Fruit fly (Drosophila melanogaster) whole organism, prepupa: Measurements from ENCODE around the gene CG31103.
A peak's percentile ranks its signal among the peaks of the same experiment; 100 is the strongest.

Experiments
- Blimp-1 ChIP-seq: fragments of 200-800 bp; sonication (Bioruptor generic); optimal IDR thresholded peaks from 3 replicates; lab custom pipeline; 2017; ENCODE audit warnings: missing biosample characterization, missing genetic modification characterization, mild to moderate bottlenecking, moderate library complexity, missing genetic modification reagents
- CG10669 ChIP-seq: fragments of 200-800 bp; sonication (Bioruptor generic); optimal IDR thresholded peaks from 3 replicates; lab custom pipeline; 2018; ENCODE audit warnings: missing biosample characterization, mild to moderate bottlenecking, missing genetic modification characterization, moderate library complexity
- CG11902 ChIP-seq: fragments of 200-800 bp; sonication (Bioruptor generic); optimal IDR thresholded peaks from 3 replicates; lab custom pipeline; 2016; ENCODE audit warnings: missing biosample characterization, missing genetic modification characterization
- CG3032 ChIP-seq: fragments of 200-800 bp; optimal IDR thresholded peaks from 2 replicates; lab custom pipeline; 2019; ENCODE audit warnings: missing biosample characterization, mild to moderate bottlenecking, missing genetic modification characterization, moderate library complexity
- CG31627 ChIP-seq: fragments of 200-800 bp; sonication (Bioruptor generic); optimal IDR thresholded peaks from 3 replicates; lab custom pipeline; 2016; ENCODE audit warnings: missing biosample characterization, missing genetic modification characterization
- CG32006 ChIP-seq: fragments of 200-800 bp; sonication (Bioruptor generic); optimal IDR thresholded peaks from 3 replicates; lab custom pipeline; 2017; ENCODE audit warnings: missing biosample characterization, mild to moderate bottlenecking, missing genetic modification characterization
- CG34406 ChIP-seq: fragments of 200-800 bp; sonication (Bioruptor generic); optimal IDR thresholded peaks from 3 replicates; lab custom pipeline; 2016; ENCODE audit warnings: missing biosample characterization, missing genetic modification characterization
- CG3919 ChIP-seq: fragments of 200-800 bp; sonication (Bioruptor generic); optimal IDR thresholded peaks from 3 replicates; lab custom pipeline; 2016; ENCODE audit warnings: missing biosample characterization, missing genetic modification characterization
- CG4318 ChIP-seq: fragments of 200-800 bp; sonication (Bioruptor generic); optimal IDR thresholded peaks from 3 replicates; lab custom pipeline; 2017; ENCODE audit warnings: missing biosample characterization, mild to moderate bottlenecking, missing genetic modification characterization
- CG6792 ChIP-seq: fragments of 200-800 bp; sonication (Bioruptor generic); optimal IDR thresholded peaks from 3 replicates; lab custom pipeline; 2016; ENCODE audit warnings: missing biosample characterization, missing genetic modification characterization
- CG6808 ChIP-seq: fragments of 200-800 bp; sonication (Bioruptor generic); optimal IDR thresholded peaks from 3 replicates; lab custom pipeline; 2017; ENCODE audit warnings: missing biosample characterization, missing genetic modification characterization, mild to moderate bottlenecking, moderate library complexity, missing genetic modification reagents
- CG6854 ChIP-seq: fragments of 200-800 bp; sonication (Bioruptor generic); optimal IDR thresholded peaks from 2 replicates; lab custom pipeline; 2017; ENCODE audit warnings: missing biosample characterization, mild to moderate bottlenecking, missing genetic modification characterization
- CG8119 ChIP-seq: fragments of 200-800 bp; sonication (Bioruptor generic); IDR thresholded peaks from 3 replicates; pipeline ENCODE4 v1.3.6; 2022; ENCODE audit warnings: missing biosample characterization, missing genetic modification characterization
- CG8319 ChIP-seq: fragments of 200-800 bp; sonication (Bioruptor generic); optimal IDR thresholded peaks from 3 replicates; lab custom pipeline; 2016; ENCODE audit warnings: missing biosample characterization, missing genetic modification characterization
- CG8632 ChIP-seq: fragments of 200-800 bp; sonication (Bioruptor generic); optimal IDR thresholded peaks from 3 replicates; lab custom pipeline; 2016; ENCODE audit warnings: missing biosample characterization, missing genetic modification characterization
- CG9139 ChIP-seq: fragments of 200-800 bp; sonication (Bioruptor generic); optimal IDR thresholded peaks from 3 replicates; lab custom pipeline; 2017; ENCODE audit warnings: missing biosample characterization, mild to moderate bottlenecking, missing genetic modification characterization
- Eip75B ChIP-seq: fragments of 200-800 bp; sonication (Bioruptor generic); optimal IDR thresholded peaks from 3 replicates; lab custom pipeline; 2016; ENCODE audit warnings: missing biosample characterization, missing genetic modification characterization
- Eip78C ChIP-seq: fragments of 200-800 bp; sonication (Bioruptor generic); peaks from one replicate; lab custom pipeline; 2016; ENCODE audit warnings: missing biosample characterization, missing genetic modification characterization
- Ets21C ChIP-seq: fragments of 200-800 bp; sonication (Bioruptor generic); optimal IDR thresholded peaks from 3 replicates; lab custom pipeline; 2016; ENCODE audit warnings: missing biosample characterization, missing genetic modification characterization
- Gug ChIP-seq: fragments of 200-800 bp; sonication (Bioruptor generic); IDR thresholded peaks from 2 replicates; pipeline ENCODE4 v1.3.6; 2022; ENCODE audit warnings: missing biosample characterization, missing genetic modification characterization
- Hr38 ChIP-seq: sonication (Bioruptor generic); optimal IDR thresholded peaks from 2 replicates; lab custom pipeline; 2016; ENCODE audit warnings: missing biosample characterization, missing genetic modification characterization
- Hr39 ChIP-seq: fragments of 200-800 bp; sonication (Bioruptor generic); optimal IDR thresholded peaks from 2 replicates; lab custom pipeline; 2016; ENCODE audit warnings: missing biosample characterization, missing genetic modification characterization
- Hr4 ChIP-seq: fragments of 200-800 bp; sonication (Bioruptor generic); optimal IDR thresholded peaks from 3 replicates; lab custom pipeline; 2016; ENCODE audit warnings: missing biosample characterization, missing genetic modification characterization
- Met ChIP-seq: fragments of 200-800 bp; sonication (Bioruptor generic); optimal IDR thresholded peaks from 3 replicates; lab custom pipeline; 2016; ENCODE audit warnings: missing biosample characterization, missing genetic modification characterization
- Smox ChIP-seq: fragments of 200-800 bp; sonication (Bioruptor generic); optimal IDR thresholded peaks from 3 replicates; lab custom pipeline; 2016; ENCODE audit warnings: missing biosample characterization, missing genetic modification characterization
- Sox14 ChIP-seq: fragments of 200-800 bp; sonication (Bioruptor generic); optimal IDR thresholded peaks from 3 replicates; lab custom pipeline; 2016; ENCODE audit warnings: missing biosample characterization, missing genetic modification characterization
- achi ChIP-seq: fragments of 200-800 bp; sonication (Bioruptor generic); optimal IDR thresholded peaks from 3 replicates; lab custom pipeline; 2016; ENCODE audit warnings: missing biosample characterization, missing genetic modification characterization
- acj6 ChIP-seq: fragments of 200-800 bp; sonication (Bioruptor generic); optimal IDR thresholded peaks from 3 replicates; lab custom pipeline; 2016; ENCODE audit warnings: missing biosample characterization, missing genetic modification characterization
- cyc ChIP-seq: fragments of 200-800 bp; sonication (Bioruptor generic); optimal IDR thresholded peaks from 3 replicates; lab custom pipeline; 2016; ENCODE audit warnings: missing biosample characterization, missing genetic modification characterization
- dac ChIP-seq: fragments of 200-800 bp; sonication (Bioruptor generic); optimal IDR thresholded peaks from 2 replicates; lab custom pipeline; 2017; ENCODE audit warnings: missing biosample characterization, mild to moderate bottlenecking, missing genetic modification characterization
- dsx ChIP-seq: fragments of 200-800 bp; optimal IDR thresholded peaks from 3 replicates; lab custom pipeline; 2019; ENCODE audit warnings: missing biosample characterization, mild to moderate bottlenecking, missing genetic modification characterization, moderate library complexity; ENCODE audit not compliant: poor library complexity, severe bottlenecking
- esn ChIP-seq: fragments of 200-800 bp; sonication (Bioruptor generic); optimal IDR thresholded peaks from 2 replicates; lab custom pipeline; 2016; ENCODE audit warnings: missing biosample characterization, mild to moderate bottlenecking, missing genetic modification characterization, moderate library complexity
- fkh ChIP-seq: fragments of 200-800 bp; sonication (Bioruptor generic); optimal IDR thresholded peaks from 3 replicates; lab custom pipeline; 2017; ENCODE audit warnings: missing biosample characterization, mild to moderate bottlenecking, missing genetic modification characterization, moderate library complexity
- lz ChIP-seq: fragments of 200-800 bp; sonication (Bioruptor generic); optimal IDR thresholded peaks from 3 replicates; lab custom pipeline; 2016; ENCODE audit warnings: missing biosample characterization, missing genetic modification characterization
- net ChIP-seq: fragments of 200-800 bp; sonication (Bioruptor generic); optimal IDR thresholded peaks from 3 replicates; lab custom pipeline; 2016; ENCODE audit warnings: missing biosample characterization, missing genetic modification characterization
- pdm3 ChIP-seq: fragments of 200-800 bp; sonication (Bioruptor generic); optimal IDR thresholded peaks from 3 replicates; lab custom pipeline; 2016; ENCODE audit warnings: missing biosample characterization, missing genetic modification characterization
- spab ChIP-seq: fragments of 200-800 bp; sonication (Bioruptor generic); optimal IDR thresholded peaks from 2 replicates; lab custom pipeline; 2017; ENCODE audit warnings: missing biosample characterization, mild to moderate bottlenecking, missing genetic modification characterization, missing genetic modification reagents
- svp ChIP-seq: fragments of 200-800 bp; sonication (Bioruptor generic); peaks from one replicate; lab custom pipeline; 2016; ENCODE audit warnings: missing biosample characterization, missing genetic modification characterization
- topi ChIP-seq: fragments of 200-800 bp; sonication (Bioruptor generic); optimal IDR thresholded peaks from 3 replicates; lab custom pipeline; 2016; ENCODE audit warnings: missing biosample characterization, missing genetic modification characterization
- vri ChIP-seq: fragments of 200-800 bp; sonication (Bioruptor generic); optimal IDR thresholded peaks from 3 replicates; lab custom pipeline; 2016; ENCODE audit warnings: missing biosample characterization, mild to moderate bottlenecking, missing genetic modification characterization

Gene CG31103

DNA sequence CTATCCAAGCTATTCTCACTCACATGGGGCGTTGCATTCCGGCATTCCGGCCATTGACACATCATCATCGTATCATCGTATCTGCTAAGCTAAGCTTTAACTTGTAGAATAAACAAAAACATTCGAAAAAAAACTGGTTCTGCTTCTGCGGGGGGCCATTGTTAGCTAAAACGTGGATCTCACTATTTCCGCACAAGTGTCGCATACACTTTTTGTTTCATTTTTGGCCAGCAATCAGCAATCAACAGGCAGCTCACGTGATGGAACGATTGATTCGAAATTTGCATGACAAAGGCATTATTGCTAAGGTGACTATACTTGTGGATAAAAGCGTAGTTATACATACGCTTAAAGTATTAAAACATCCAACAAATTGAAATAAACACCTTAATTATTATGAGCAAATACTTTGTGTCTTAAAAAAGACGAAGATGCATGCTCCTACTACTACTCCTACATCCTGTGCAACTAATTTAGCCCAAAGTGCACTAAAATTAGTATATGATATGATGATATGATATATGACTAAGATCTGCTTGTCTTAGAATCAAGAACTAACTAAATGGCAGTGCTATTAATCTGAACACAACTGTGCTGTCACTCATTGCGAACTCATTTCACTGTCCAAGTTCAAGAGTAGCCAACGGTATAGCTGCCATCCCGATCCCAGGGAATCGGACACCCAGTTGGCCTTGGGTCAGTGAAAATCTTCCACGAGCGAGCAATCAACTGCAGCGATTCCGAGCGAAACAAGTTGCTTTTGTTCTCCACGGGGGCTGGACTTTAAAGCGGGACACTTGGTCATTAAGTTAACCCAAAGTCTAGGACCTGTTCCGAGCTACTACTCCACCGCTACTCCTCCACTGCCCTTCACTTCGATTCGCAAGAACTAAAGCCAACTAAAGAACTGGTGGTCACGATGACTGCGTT, 19.9 kb downstream of the CG31103 start (continued):
- TF ChIP-seq pdm3 (GFP tag; lab: Kevin White, UChicago) (no peak), CG6792 (GFP tag; lab: Kevin White, UChicago) (no peak), dsx (GFP tag; lab: Kevin White, UChicago) (peak; percentile 56), Hr39 (GFP tag; lab: Kevin White, UChicago) (no peak), acj6 (no peak), CG9139 (no peak)

DNA sequence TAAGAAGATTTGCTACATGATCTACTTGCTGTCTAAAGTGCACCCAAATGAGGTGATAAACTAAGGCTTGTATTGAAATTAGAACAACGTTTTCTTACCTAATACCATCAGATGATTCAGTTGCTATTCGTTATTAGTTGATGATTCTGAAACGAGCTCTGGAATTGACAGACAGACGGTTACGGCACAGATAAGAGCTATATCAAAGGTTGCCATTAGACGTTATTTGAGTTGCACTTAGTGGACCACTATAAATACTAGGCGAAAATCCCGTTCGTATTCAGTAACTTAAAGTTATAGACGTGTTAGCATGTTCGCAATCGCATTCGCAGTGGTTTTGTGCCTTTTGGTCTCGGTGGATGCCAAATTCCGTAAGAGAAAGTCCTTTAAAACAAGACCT, 20.8 kb downstream of the CG31103 start, which contains the start of gene to:
to (plus strand) TSS at position 301 of the 400 bp plus-strand sequence.
- TF ChIP-seq Hr4 (GFP tag; lab: Kevin White, UChicago): no peak
- no peak for TF ChIP-seq svp (GFP tag; lab: Kevin White, UChicago)
- no peak for TF ChIP-seq CG3032 (tag; lab: Kevin White, UChicago)
- TF ChIP-seq lz (GFP tag; lab: Kevin White, UChicago): no peak
- TF ChIP-seq CG11902 (GFP tag; lab: Kevin White, UChicago): no peak
- no peak for TF ChIP-seq CG3919 (GFP tag; lab: Kevin White, UChicago)
- TF ChIP-seq topi: no peak

DNA sequence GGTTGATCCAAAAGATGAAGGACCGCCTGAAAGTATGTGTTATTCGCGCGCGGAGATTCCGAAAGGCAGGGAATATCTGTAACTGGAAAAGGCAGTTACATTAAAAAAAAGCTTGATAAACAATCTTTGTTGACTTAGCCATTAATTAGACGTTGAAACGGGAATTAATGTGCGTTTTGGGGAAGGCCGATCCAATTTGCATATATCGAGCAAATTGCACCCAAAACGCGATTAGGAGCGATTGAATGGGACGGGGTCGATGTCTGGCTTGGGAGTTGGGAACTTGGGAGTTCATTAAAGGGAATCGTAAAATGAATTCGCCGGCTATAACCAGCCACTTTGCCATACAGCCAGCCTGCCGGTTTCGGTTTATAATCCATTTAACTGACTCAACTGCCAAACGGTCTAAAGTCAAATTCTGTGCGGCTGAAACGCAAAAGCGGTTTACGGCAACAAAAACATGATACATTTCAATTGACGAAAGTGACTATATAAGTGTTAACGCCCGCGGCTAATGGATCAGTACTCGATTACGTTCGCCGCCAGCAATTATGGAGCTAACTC, 22.5 kb downstream of the CG31103 start, which contains the start of gene CG11854:
CG11854 (plus strand) TSS at position 514 of the 564 bp plus-strand sequence.
- TF ChIP-seq achi (GFP tag; lab: Kevin White, UChicago) (no peak), net (GFP tag; lab: Kevin White, UChicago) (no peak), CG6792 (GFP tag; lab: Kevin White, UChicago) (no peak), vri (GFP tag; lab: Kevin White, UChicago) (no peak), Blimp-1 (GFP tag; lab: Kevin White, UChicago) (no peak), Eip78C (GFP tag; lab: Kevin White, UChicago) (no peak), Ets21C (GFP tag; lab: Kevin White, UChicago) (no peak), lz (GFP tag; lab: Kevin White, UChicago) (no peak), CG8319 (no peak), dac (no peak), CG34406 (GFP tag; lab: Kevin White, UChicago) (no peak), cyc (no peak), CG6854 (GFP tag; lab: Kevin White, UChicago) (no peak), Smox (GFP tag; lab: Kevin White, UChicago) (no peak), CG8632 (no peak)

DNA sequence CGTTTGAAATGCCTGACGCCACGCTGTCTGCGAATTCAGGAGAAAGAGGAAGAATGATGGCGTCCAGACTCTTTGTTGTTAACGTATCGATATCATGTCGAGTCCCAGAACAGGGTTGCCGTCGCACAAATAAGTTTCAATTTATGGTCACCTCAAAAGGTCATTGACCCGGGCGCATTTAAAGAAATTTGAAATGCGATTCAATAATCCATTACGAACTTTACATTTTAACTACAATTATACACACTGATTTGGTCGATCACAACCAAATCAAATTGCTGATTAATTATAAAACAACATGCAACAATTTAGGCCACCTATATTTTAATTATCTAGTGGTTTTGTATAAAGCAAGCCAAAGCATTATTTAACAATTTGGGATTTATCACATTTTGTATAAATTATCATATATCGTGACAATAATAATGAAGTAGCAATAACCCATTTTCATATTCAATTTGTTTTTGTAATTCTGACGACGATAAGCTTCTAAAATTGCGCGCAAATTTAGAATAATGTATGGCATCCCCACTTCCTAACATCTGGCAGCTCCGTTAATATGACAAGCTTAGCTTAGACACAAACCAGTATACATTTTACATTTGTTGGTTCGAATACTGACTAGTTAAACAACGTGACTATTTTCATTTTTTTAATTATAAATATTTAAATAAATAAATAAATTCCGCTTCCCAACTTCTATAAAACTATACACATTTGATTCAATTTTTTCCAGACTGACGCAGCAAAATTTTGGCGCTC, 26.1 kb downstream of the CG31103 start, which contains the start of gene bam:
bam (minus strand) TSS at position 58 of the 762 bp plus-strand sequence.
- TF ChIP-seq fkh (GFP tag; lab: Kevin White, UChicago) (peak; percentile 11), svp (GFP tag; lab: Kevin White, UChicago) (peak; percentile 75), CG8119 (GFP tag; lab: Robert Waterston, UW) (no peak), topi (no peak), esn (no peak), CG8632 (no peak)

DNA sequence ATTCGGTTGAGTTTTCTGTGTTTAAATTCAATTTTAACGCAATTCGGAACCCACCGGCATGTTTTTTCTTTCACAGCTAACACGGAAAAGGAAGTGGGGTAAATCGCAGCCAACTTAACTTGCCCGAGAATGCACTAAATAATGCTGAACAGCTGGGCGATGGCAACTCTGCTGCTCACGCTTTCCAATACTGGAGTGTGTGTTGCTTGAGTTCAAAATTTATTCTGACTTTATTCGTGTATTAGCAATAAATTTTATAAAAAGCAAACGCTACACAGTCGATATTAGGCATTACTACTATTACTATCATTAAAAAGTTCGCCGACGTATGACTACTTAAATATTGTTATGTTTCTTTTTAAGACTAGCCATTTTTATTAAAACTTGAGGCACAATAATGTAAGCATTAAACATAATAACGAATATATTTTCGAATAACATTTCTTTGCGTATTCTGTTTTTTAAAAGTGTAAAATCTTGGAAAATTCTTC, 28.3 kb downstream of the CG31103 start, which contains the start of the genes RpS27 and Nup37:
RpS27 (minus strand) TSS at position 136 of the 491 bp plus-strand sequence.
Nup37 (plus strand) TSS at position 280 of the 491 bp plus-strand sequence.
- TF ChIP-seq Met (GFP tag; lab: Kevin White, UChicago): peak; percentile 96
- peak; percentile 97 for TF ChIP-seq CG31627 (GFP tag; lab: Kevin White, UChicago)
- peak; percentile 91 for TF ChIP-seq Smox (GFP tag; lab: Kevin White, UChicago)
- TF ChIP-seq CG3919 (GFP tag; lab: Kevin White, UChicago): peak; percentile 98
- peak; percentile 91 for TF ChIP-seq dac
- peak; percentile 95 for TF ChIP-seq CG8319
- TF ChIP-seq CG4318 (GFP tag; lab: Kevin White, UChicago): no peak
- peak; percentile 90 for TF ChIP-seq CG6808 (GFP tag; lab: Kevin White, UChicago)
- peak; percentile 89 for TF ChIP-seq Ets21C (GFP tag; lab: Kevin White, UChicago)
- no peak for TF ChIP-seq Hr4 (GFP tag; lab: Kevin White, UChicago)
- TF ChIP-seq Sox14 (GFP tag; lab: Kevin White, UChicago): peak; percentile 91
- peak; percentile 87 for TF ChIP-seq CG10669 (GFP tag; lab: Kevin White, UChicago)
- peak; percentile 76 for TF ChIP-seq spab (GFP tag; lab: Kevin White, UChicago)
- TF ChIP-seq CG32006: peak; percentile 75
- peak; percentile 77 for TF ChIP-seq Gug (GFP tag; lab: Robert Waterston, UW)
- TF ChIP-seq Hr38: no peak
- TF ChIP-seq Eip75B (GFP tag; lab: Kevin White, UChicago): peak; percentile 96
